Fruit fly (Drosophila melanogaster): ENCODE measurements around the gene AP-1gamma.

The AP-1gamma gene

dm6 chrX:9074040-9074439, 34.5 kb upstream of the AP-1gamma start:
- TF ChIP-seq CG17385 (GFP tag; optimal IDR thresholded peaks at IDR 0.05) (no peak), CG3847 (GFP tag; IDR thresholded peaks at IDR 0.05) (no peak), TFAM (GFP tag; optimal IDR thresholded peaks at IDR 0.05) (no peak), zen2 (GFP tag; IDR thresholded peaks at IDR 0.05; ENCODE audit: partially characterized antibody) (no peak), CG8281 (tag; optimal IDR thresholded peaks at IDR 0.05) (peak; percentile 84), chn (GFP tag; optimal IDR thresholded peaks at IDR 0.05) (no peak), CG11456 (GFP tag; IDR thresholded peaks at IDR 0.05) (no peak), Ets97D (GFP tag; optimal IDR thresholded peaks at IDR 0.05) (no peak), Ets65A (GFP tag) (peak; percentile 27), Nf-YA (GFP tag; IDR thresholded peaks at IDR 0.05) (no peak), cato (GFP tag; optimal IDR thresholded peaks at IDR 0.05; ENCODE audit: borderline replicate concordance) (no peak), mirr (GFP tag; optimal IDR thresholded peaks at IDR 0.05) (peak; percentile 14), seq (GFP tag; IDR thresholded peaks at IDR 0.05) (no peak), sisA (GFP tag; IDR thresholded peaks at IDR 0.05) (no peak), lab (GFP tag; optimal IDR thresholded peaks at IDR 0.05) (peak; percentile 39), D (optimal IDR thresholded peaks at IDR 0.05) (no peak), D (GFP tag; optimal IDR thresholded peaks at IDR 0.05) (no peak), Rfx (GFP tag; IDR thresholded peaks at IDR 0.05) (no peak), fru (optimal IDR thresholded peaks at IDR 0.05) (no peak), Hmr (GFP tag; optimal IDR thresholded peaks at IDR 0.05) (peak; percentile 21), YL-1 (GFP tag; optimal IDR thresholded peaks at IDR 0.05) (no peak), grau (tag; optimal IDR thresholded peaks at IDR 0.05) (peak; percentile 55), CG8290 (GFP tag; optimal IDR thresholded peaks at IDR 0.05) (no peak), CG8290 (tag; optimal IDR thresholded peaks at IDR 0.05) (peak in 1 of 2 experiments; percentile 14), ac (GFP tag; optimal IDR thresholded peaks at IDR 0.05) (no peak), CG34224 (GFP tag; IDR thresholded peaks at IDR 0.05; ENCODE audit: partially characterized antibody) (no peak), eve (GFP tag; optimal IDR thresholded peaks at IDR 0.05) (no peak), Med (GFP tag) (peak; percentile 37), CHES-1-like (GFP tag; optimal IDR thresholded peaks at IDR 0.05) (no peak), CG30403 (GFP tag; optimal IDR thresholded peaks at IDR 0.05) (no peak), crp (GFP tag; optimal IDR thresholded peaks at IDR 0.05) (no peak), row (GFP tag; IDR thresholded peaks at IDR 0.05) (0 out of 3 replicates have a peak, but pooled peaks have one; percentile 15), zen (tag; optimal IDR thresholded peaks at IDR 0.05) (no peak), CG12659 (GFP tag; optimal IDR thresholded peaks at IDR 0.05) (no peak), CG11093 (GFP tag; IDR thresholded peaks at IDR 0.05) (no peak), CG9797 (GFP tag; optimal IDR thresholded peaks at IDR 0.05) (no peak), CG14441 (GFP tag; IDR thresholded peaks at IDR 0.05) (no peak), bsh (GFP tag; optimal IDR thresholded peaks at IDR 0.05) (no peak)

- TF ChIP-seq CG18619 (GFP tag; optimal IDR thresholded peaks at IDR 0.05) (no peak), nmo (GFP tag; optimal IDR thresholded peaks at IDR 0.05) (peak; percentile 47), ERR (GFP tag; optimal IDR thresholded peaks at IDR 0.05) (no peak), CG4617 (GFP tag; optimal IDR thresholded peaks at IDR 0.05; ENCODE audit: borderline replicate concordance) (no peak), CG33213 (GFP tag; optimal IDR thresholded peaks at IDR 0.05) (no peak), fd96Cb (tag; optimal IDR thresholded peaks at IDR 0.05) (peak; percentile 11), chif (GFP tag; optimal IDR thresholded peaks at IDR 0.05) (peak in 1 of 2 experiments; percentile 16), Drgx (GFP tag; IDR thresholded peaks at IDR 0.05) (peak; percentile 41; the same call in 1 of the 2 replicates), CoRest (tag; optimal IDR thresholded peaks at IDR 0.05) (peak; percentile 15), prd (optimal IDR thresholded peaks at IDR 0.05) (no peak), prd (GFP tag; IDR thresholded peaks at IDR 0.05) (no peak), HHEX (GFP tag; optimal IDR thresholded peaks at IDR 0.05) (no peak), row (GFP tag; IDR thresholded peaks at IDR 0.05) (0 out of 3 replicates have a peak, but pooled peaks have one; percentile 23), CG7372 (GFP tag; IDR thresholded peaks at IDR 0.05) (peak; percentile 33; the same call in 1 of the 2 replicates), Dref (GFP tag; IDR thresholded peaks at IDR 0.05) (no peak), H2.0 (GFP tag; IDR thresholded peaks at IDR 0.05) (0 out of 2 replicates have a peak, but pooled peaks have one; percentile 11)
These were observed 32.7 kb upstream of the AP-1gamma start for dm6 chrX:9075641-9076324.
